Worm (Caenorhabditis elegans): ENCODE results near the gene clec-163.
A peak's percentile ranks its signal among the peaks of the same experiment; 100 is the strongest.

clec-163 gene

ce11 chrIII:10820592-10821242 is 26.6 kb downstream of the clec-163 start (continued):
- TF ChIP-seq lsy-2 (tag; optimal IDR thresholded peaks at IDR 0.05) (no peak), egl-27 (tag; optimal IDR thresholded peaks at IDR 0.05) (no peak), lin-39 (tag; optimal IDR thresholded peaks at IDR 0.05) (no peak), ama-1 (optimal IDR thresholded peaks at IDR 0.05) (peak; percentile 30), isw-1 (GFP tag; IDR thresholded peaks at IDR 0.05) (no peak), lin-14 (GFP tag; optimal IDR thresholded peaks at IDR 0.05) (peak; percentile 12), nhr-85 (tag) (peak; percentile 67), mab-9 (GFP tag; IDR thresholded peaks at IDR 0.05) (no peak), jun-1 (tag; optimal IDR thresholded peaks at IDR 0.05) (no peak), ceh-63 (GFP tag; optimal IDR thresholded peaks at IDR 0.05) (no peak), fkh-8 (tag; optimal IDR thresholded peaks at IDR 0.05) (no peak), unc-30 (tag; optimal IDR thresholded peaks at IDR 0.05) (no peak), pqm-1 (tag; optimal IDR thresholded peaks at IDR 0.05) (no peak), nhr-20 (tag; optimal IDR thresholded peaks at IDR 0.05) (peak; percentile 27), vab-15 (tag; optimal IDR thresholded peaks at IDR 0.05) (no peak), xbp-1 (tag; optimal IDR thresholded peaks at IDR 0.05) (no peak), nhr-77 (tag; optimal IDR thresholded peaks at IDR 0.05) (no peak), sox-4 (tag; optimal IDR thresholded peaks at IDR 0.05) (no peak), ceh-90 (tag; optimal IDR thresholded peaks at IDR 0.05) (no peak), sup-37 (GFP tag; optimal IDR thresholded peaks at IDR 0.05) (no peak), hpl-2 (GFP tag; optimal IDR thresholded peaks at IDR 0.05) (no peak), dpl-1 (GFP tag; optimal IDR thresholded peaks at IDR 0.05) (no peak), hlh-17 (GFP tag; optimal IDR thresholded peaks at IDR 0.05; ENCODE audit: borderline replicate concordance) (no peak), nhr-237 (tag; optimal IDR thresholded peaks at IDR 0.05) (no peak)

- TF ChIP-seq nhr-90 (tag; optimal IDR thresholded peaks at IDR 0.05; ENCODE audit: poor library complexity): peak; percentile 12
- no peak for TF ChIP-seq pax-3 (tag; optimal IDR thresholded peaks at IDR 0.05)
- peak in 1 of 2 experiments; percentile 11 for TF ChIP-seq lin-35 (GFP tag; optimal IDR thresholded peaks at IDR 0.05)
- peak; percentile 85 for TF ChIP-seq elt-2 (tag; optimal IDR thresholded peaks at IDR 0.05)
- peak in 1 of 6 experiments; percentile 35 for TF ChIP-seq elt-3 (tag; optimal IDR thresholded peaks at IDR 0.05)
- peak; percentile 14 for TF ChIP-seq nhr-20 (tag; optimal IDR thresholded peaks at IDR 0.05)
- no peak for TF ChIP-seq C34B4.2 (tag; optimal IDR thresholded peaks at IDR 0.05)
These were observed 28.5 kb downstream of the clec-163 start for ce11 chrIII:10822494-10823113.

- TF ChIP-seq efl-1 (optimal IDR thresholded peaks at IDR 0.05) (peak in 1 of 2 experiments; percentile 6), efl-1 (GFP tag; optimal IDR thresholded peaks at IDR 0.05 in 1 of 2) (no peak), nhr-19 (GFP tag; conservative IDR thresholded peaks at IDR 0.05) (0 out of 2 replicates have a peak, but pooled peaks have one; percentile 3), aha-1 (tag; optimal IDR thresholded peaks at IDR 0.05) (no peak), rnt-1 (tag; optimal IDR thresholded peaks at IDR 0.05) (peak; percentile 73), pag-3 (tag; optimal IDR thresholded peaks at IDR 0.05; ENCODE audit: borderline replicate concordance, insufficient read depth) (peak; percentile 70), lsy-2 (tag; optimal IDR thresholded peaks at IDR 0.05) (peak in 1 of 2 experiments; percentile 49), swsn-7 (tag; optimal IDR thresholded peaks at IDR 0.05) (no peak), isw-1 (GFP tag; IDR thresholded peaks at IDR 0.05) (no peak), mep-1 (tag; optimal IDR thresholded peaks at IDR 0.05) (peak; percentile 24), unc-62 (GFP tag; optimal IDR thresholded peaks at IDR 0.05) (no peak), Y116A8C.19 (tag; optimal IDR thresholded peaks at IDR 0.05; ENCODE audit: borderline replicate concordance) (no peak), dsc-1 (tag; optimal IDR thresholded peaks at IDR 0.05) (peak; percentile 76), fkh-8 (tag; optimal IDR thresholded peaks at IDR 0.05) (no peak), zag-1 (tag; optimal IDR thresholded peaks at IDR 0.05) (no peak), skn-1 (tag; optimal IDR thresholded peaks at IDR 0.05) (no peak), C04F5.9 (tag; optimal IDR thresholded peaks at IDR 0.05) (no peak), tlp-1 (tag; optimal IDR thresholded peaks at IDR 0.05) (no peak), mdl-1 (tag; optimal IDR thresholded peaks at IDR 0.05) (peak in 1 of 2 experiments; percentile 1), unc-130 (tag; optimal IDR thresholded peaks at IDR 0.05) (peak; percentile 5), ceh-63 (GFP tag; optimal IDR thresholded peaks at IDR 0.05) (no peak), mef-2 (tag; optimal IDR thresholded peaks at IDR 0.05) (no peak), snu-23 (GFP tag; optimal IDR thresholded peaks at IDR 0.05) (peak; percentile 32), unc-30 (tag; optimal IDR thresholded peaks at IDR 0.05) (no peak)
These were observed 30.1 kb downstream of the clec-163 start for ce11 chrIII:10824206-10824605.
